Fruit fly (Drosophila melanogaster) whole organism, embryonic: ENCODE data around the gene CG13386.

Experiments used
- Antp ChIP-seq: fragments of 200-800 bp; sonication (Bioruptor generic); optimal IDR thresholded peaks from 3 replicates; lab custom pipeline; 2016; ENCODE audit warnings: missing biosample characterization, missing genetic modification characterization
- Atf6 ChIP-seq: fragments of 200-800 bp; sonication (Bioruptor generic); IDR thresholded peaks from 2 replicates; pipeline ENCODE4 v1.3.6; 2022; ENCODE audit warnings: missing biosample characterization, missing genetic modification characterization
- Bdp1 ChIP-seq: fragments of 200-800 bp; sonication (Bioruptor generic); optimal IDR thresholded peaks from 3 replicates; lab custom pipeline; 2016; ENCODE audit warnings: missing biosample characterization, missing genetic modification characterization
- Bgb ChIP-seq: fragments of 200-800 bp; sonication (Bioruptor generic); IDR thresholded peaks from 2 replicates; pipeline ENCODE4 v1.3.6; 2022; ENCODE audit warnings: missing biosample characterization, missing genetic modification characterization; ENCODE audit not compliant: partially characterized antibody
- CG1024 ChIP-seq: fragments of 200-800 bp; sonication (Bioruptor generic); IDR thresholded peaks from 2 replicates; pipeline ENCODE4 v1.3.6; 2022; ENCODE audit warnings: missing biosample characterization, missing genetic modification characterization
- CG10366 ChIP-seq: fragments of 200-800 bp; sonication (Bioruptor generic); IDR thresholded peaks from 2 replicates; pipeline ENCODE4 v1.3.6; 2022; ENCODE audit warnings: missing biosample characterization, missing genetic modification characterization
- CG10431 ChIP-seq: fragments of 200-800 bp; sonication (Bioruptor generic); optimal IDR thresholded peaks from 3 replicates; lab custom pipeline; 2018; ENCODE audit warnings: missing biosample characterization, mild to moderate bottlenecking, missing genetic modification characterization
- CG10543 ChIP-seq: fragments of 200-800 bp; sonication (Bioruptor generic); optimal IDR thresholded peaks from 3 replicates; lab custom pipeline; 2017; ENCODE audit warnings: missing biosample characterization, mild to moderate bottlenecking, missing genetic modification characterization, moderate library complexity
- CG13624 ChIP-seq: fragments of 200-800 bp; sonication (Bioruptor generic); optimal IDR thresholded peaks from 2 replicates; lab custom pipeline; 2016; ENCODE audit warnings: missing biosample characterization, missing genetic modification characterization
- CG14050 ChIP-seq: fragments of 200-800 bp; sonication (Bioruptor generic); IDR thresholded peaks from 3 replicates; pipeline ENCODE4 v1.3.6; 2022; ENCODE audit warnings: missing biosample characterization, missing genetic modification characterization
- CG14710 ChIP-seq: fragments of 200-800 bp; sonication (Bioruptor generic); optimal IDR thresholded peaks from 3 replicates; lab custom pipeline; 2019; ENCODE audit warnings: missing biosample characterization, mild to moderate bottlenecking, missing genetic modification characterization, moderate library complexity
- CG14965 ChIP-seq: fragments of 200-800 bp; sonication (Bioruptor generic); optimal IDR thresholded peaks from 2 replicates; lab custom pipeline; 2016; ENCODE audit warnings: missing biosample characterization, missing genetic modification characterization, borderline replicate concordance
- CG1832 ChIP-seq: fragments of 200-800 bp; sonication (Bioruptor generic); optimal IDR thresholded peaks from 2 replicates; lab custom pipeline; 2017; ENCODE audit warnings: missing biosample characterization, mild to moderate bottlenecking, missing genetic modification characterization, inconsistent platforms
- CG2202 ChIP-seq: fragments of 200-800 bp; sonication (Bioruptor generic); optimal IDR thresholded peaks from 2 replicates; lab custom pipeline; 2018; ENCODE audit warnings: missing biosample characterization, mild to moderate bottlenecking, missing genetic modification characterization
- CG3995 ChIP-seq: fragments of 200-800 bp; sonication (Bioruptor generic); optimal IDR thresholded peaks from 3 replicates; lab custom pipeline; 2016; ENCODE audit warnings: missing biosample characterization, missing genetic modification characterization
- CG4328 ChIP-seq: fragments of 200-800 bp; sonication (Bioruptor generic); optimal IDR thresholded peaks from 3 replicates; lab custom pipeline; 2017; ENCODE audit warnings: missing biosample characterization, missing genetic modification reagents, missing genetic modification characterization
- CG5245 ChIP-seq: fragments of 200-800 bp; sonication (Bioruptor generic); optimal IDR thresholded peaks from 3 replicates; lab custom pipeline; 2016; ENCODE audit warnings: missing biosample characterization, missing genetic modification characterization
- CG6689 ChIP-seq: fragments of 200-800 bp; sonication (Bioruptor generic); IDR thresholded peaks from 2 replicates; pipeline ENCODE4 v1.3.6; 2022; ENCODE audit warnings: missing biosample characterization, missing genetic modification characterization
- CG6791 ChIP-seq: fragments of 200-800 bp; sonication (Bioruptor generic); IDR thresholded peaks from 3 replicates; pipeline ENCODE4 v1.3.6; 2022; ENCODE audit warnings: missing biosample characterization, missing genetic modification characterization; ENCODE audit not compliant: partially characterized antibody
- CG9727 ChIP-seq: fragments of 200-800 bp; sonication (Bioruptor generic); optimal IDR thresholded peaks from 3 replicates; lab custom pipeline; 2017; ENCODE audit warnings: missing biosample characterization, mild to moderate bottlenecking, missing genetic modification characterization
- CkIIα-i1 ChIP-seq: fragments of 200-800 bp; sonication (Bioruptor generic); IDR thresholded peaks from 2 replicates; pipeline ENCODE4 v1.3.6; 2022; ENCODE audit warnings: missing biosample characterization, missing genetic modification characterization
- CrebB ChIP-seq: fragments of 200-800 bp; sonication (Bioruptor generic); optimal IDR thresholded peaks from 3 replicates; lab custom pipeline; 2018; ENCODE audit warnings: missing biosample characterization, mild to moderate bottlenecking, missing genetic modification characterization
- Dbx ChIP-seq: fragments of 200-800 bp; sonication (Bioruptor generic); IDR thresholded peaks from 3 replicates; pipeline ENCODE4 v1.3.6; 2022; ENCODE audit warnings: missing biosample characterization, missing genetic modification characterization
- Dip2 ChIP-seq: fragments of 200-800 bp; sonication (Bioruptor generic); IDR thresholded peaks from 2 replicates; pipeline ENCODE4 v1.3.6; 2022; ENCODE audit warnings: missing biosample characterization, missing genetic modification characterization
- Dp ChIP-seq: fragments of 200-800 bp; sonication (Bioruptor generic); optimal IDR thresholded peaks from 2 replicates; lab custom pipeline; 2018; ENCODE audit warnings: missing biosample characterization, mild to moderate bottlenecking, missing genetic modification characterization, moderate library complexity
- Dref ChIP-seq: fragments of 200-800 bp; sonication (Bioruptor generic); IDR thresholded peaks from 2 replicates; pipeline ENCODE4 v1.3.6; 2022; ENCODE audit warnings: missing biosample characterization, missing genetic modification characterization
- E2f1 ChIP-seq: fragments of 200-800 bp; sonication (Bioruptor generic); IDR thresholded peaks from 2 replicates; pipeline ENCODE4 v1.3.6; 2022; ENCODE audit warnings: missing biosample characterization, missing genetic modification characterization
- Gug ChIP-seq: fragments of 200-800 bp; sonication (Bioruptor generic); IDR thresholded peaks from 4 replicates; pipeline ENCODE4 v1.3.6; 2022; ENCODE audit warnings: missing biosample characterization, missing genetic modification characterization
- HmgD ChIP-seq: fragments of 200-800 bp; sonication (Bioruptor generic); optimal IDR thresholded peaks from 3 replicates; lab custom pipeline; 2016; ENCODE audit warnings: missing biosample characterization, missing genetic modification characterization
- Hr78 ChIP-seq, 2 experiments: fragments of 200-800 bp in 1 of 2; fragments of >200 bp in 1 of 2; sonication (Bioruptor generic) in 1 of 2; optimal IDR thresholded peaks; 2 replicates each; lab custom pipeline; 2017 to 2019; ENCODE audit warnings: missing biosample characterization in 2 of 2, missing genetic modification characterization in 2 of 2, mild to moderate bottlenecking in 1 of 2, moderate library complexity in 1 of 2
- Hsf ChIP-seq: fragments of 200-800 bp; sonication (Bioruptor generic); optimal IDR thresholded peaks from 3 replicates; lab custom pipeline; 2016; ENCODE audit warnings: missing biosample characterization, missing genetic modification characterization
- Mes4 ChIP-seq: fragments of 200-800 bp; sonication (Bioruptor generic); optimal IDR thresholded peaks from 2 replicates; lab custom pipeline; 2016; ENCODE audit warnings: missing biosample characterization, missing genetic modification characterization
- NC2α ChIP-seq: fragments of 200-800 bp; sonication (Bioruptor generic); optimal IDR thresholded peaks from 2 replicates; lab custom pipeline; 2016; ENCODE audit warnings: missing biosample characterization, missing genetic modification characterization
- Xbp1 ChIP-seq: fragments of 200-800 bp; sonication (Bioruptor generic); optimal IDR thresholded peaks from 3 replicates; lab custom pipeline; 2016; ENCODE audit warnings: missing biosample characterization, mild to moderate bottlenecking, missing genetic modification characterization
- bab2 ChIP-seq: fragments of 200-800 bp; sonication (Bioruptor generic); optimal IDR thresholded peaks from 2 replicates; lab custom pipeline; 2016; ENCODE audit warnings: missing biosample characterization, missing genetic modification characterization
- cwo ChIP-seq: fragments of 200-800 bp; sonication (Bioruptor generic); optimal IDR thresholded peaks from 3 replicates; lab custom pipeline; 2017; ENCODE audit warnings: missing biosample characterization, missing genetic modification characterization, mild to moderate bottlenecking, moderate library complexity, missing genetic modification reagents
- dati ChIP-seq: fragments of 200-800 bp; sonication (Bioruptor generic); IDR thresholded peaks from 2 replicates; pipeline ENCODE4 v1.3.6; 2022; ENCODE audit warnings: missing biosample characterization, missing genetic modification characterization
- eyg ChIP-seq: fragments of 200-800 bp; sonication (Bioruptor generic); optimal IDR thresholded peaks from 3 replicates; lab custom pipeline; 2016; ENCODE audit warnings: missing biosample characterization, missing genetic modification characterization
- gce ChIP-seq: fragments of 200-800 bp; sonication (Bioruptor generic); IDR thresholded peaks from 3 replicates; pipeline ENCODE4 v1.3.6; 2022; ENCODE audit warnings: missing biosample characterization, missing genetic modification characterization
- ham ChIP-seq: fragments of 200-800 bp; sonication (Bioruptor generic); IDR thresholded peaks from 2 replicates; pipeline ENCODE4 v1.3.6; 2022; ENCODE audit warnings: missing biosample characterization, missing genetic modification characterization
- hb ChIP-seq: fragments of 200-800 bp; sonication (Bioruptor generic); IDR thresholded peaks from 3 replicates; pipeline ENCODE4 v1.3.6; 2022; ENCODE audit warnings: missing biosample characterization, missing genetic modification characterization; ENCODE audit not compliant: partially characterized antibody
- luna ChIP-seq: fragments of 200-800 bp; sonication (Bioruptor generic); optimal IDR thresholded peaks from 2 replicates; lab custom pipeline; 2016; ENCODE audit warnings: missing biosample characterization, missing genetic modification characterization
- phol ChIP-seq: fragments of 200-800 bp; sonication (Bioruptor generic); optimal IDR thresholded peaks from 3 replicates; lab custom pipeline; 2018; ENCODE audit warnings: missing biosample characterization, mild to moderate bottlenecking, missing genetic modification characterization, moderate library complexity
- pum ChIP-seq: fragments of 200-800 bp; sonication (Bioruptor generic); optimal IDR thresholded peaks from 2 replicates; lab custom pipeline; 2016; ENCODE audit warnings: missing biosample characterization, missing genetic modification characterization
- salm ChIP-seq: fragments of 200-800 bp; sonication (Bioruptor generic); optimal IDR thresholded peaks from 2 replicates; lab custom pipeline; 2018; ENCODE audit warnings: missing biosample characterization, mild to moderate bottlenecking, missing genetic modification characterization
- sim ChIP-seq: fragments of 200-800 bp; sonication (Bioruptor generic); IDR thresholded peaks from 2 replicates; pipeline ENCODE4 v1.3.6; 2022; ENCODE audit warnings: missing biosample characterization, missing genetic modification characterization
- toy ChIP-seq: fragments of 200-800 bp; sonication (Bioruptor generic); IDR thresholded peaks from 2 replicates; pipeline ENCODE4 v1.3.6; 2022; ENCODE audit warnings: missing biosample characterization, missing genetic modification characterization
- vnd ChIP-seq: fragments of 200-800 bp; sonication (Bioruptor generic); IDR thresholded peaks from 3 replicates; pipeline ENCODE4 v1.3.6; 2022; ENCODE audit warnings: missing biosample characterization, missing genetic modification characterization; ENCODE audit not compliant: partially characterized antibody
- zfh1 ChIP-seq: fragments of 200-800 bp; sonication (Bioruptor generic); IDR thresholded peaks from 3 replicates; pipeline ENCODE4 v1.3.6; 2022; ENCODE audit warnings: missing biosample characterization, missing genetic modification characterization
- zfh2 ChIP-seq: fragments of 200-800 bp; sonication (Bioruptor generic); optimal IDR thresholded peaks from 2 replicates; lab custom pipeline; 2016; ENCODE audit warnings: missing biosample characterization, missing genetic modification characterization

Gene CG13386

DNA sequence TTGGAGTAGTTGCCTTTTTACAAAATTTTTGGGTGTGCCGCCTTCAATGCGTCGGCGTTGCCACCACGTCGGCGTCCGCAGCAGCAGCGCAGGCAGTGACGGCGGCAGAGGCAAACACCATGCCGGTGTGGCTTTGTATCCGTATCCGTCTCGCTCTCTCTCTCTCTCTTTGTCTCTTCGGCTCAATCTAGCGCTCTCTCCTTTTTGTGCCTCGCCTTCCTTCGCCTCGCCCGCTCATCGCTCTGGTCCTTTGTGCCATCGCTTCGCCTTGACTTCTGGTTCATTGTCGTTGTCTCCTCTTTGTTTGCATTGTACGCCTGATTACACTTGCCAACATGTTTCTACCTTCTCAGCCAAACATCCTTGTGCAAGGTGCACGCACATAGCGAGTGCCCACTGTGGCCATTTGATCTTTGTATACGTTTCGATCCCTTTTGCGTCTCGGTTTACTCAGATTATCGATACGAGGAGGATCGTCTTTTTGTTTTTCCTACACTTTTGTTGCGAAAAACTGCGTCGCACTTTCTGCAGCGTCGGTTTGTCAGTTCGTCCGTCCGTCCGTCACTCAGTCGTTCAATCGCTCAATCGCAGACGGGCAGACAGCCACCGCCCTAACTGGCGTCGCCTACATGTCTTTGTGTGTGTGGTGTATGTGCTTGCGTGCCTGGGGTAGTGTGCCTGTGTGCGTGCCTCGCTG lies 17.7 kb downstream of the CG13386 start (continued):
- no peak for TF ChIP-seq Dref (GFP tag; lab: Robert Waterston, UW)
- no peak for TF ChIP-seq Hr78 (GFP tag; optimal IDR thresholded peaks at IDR 0.05; lab: Kevin White, UChicago)
- TF ChIP-seq CG14050: no peak
- 0 out of 2 replicates have a peak, but pooled peaks have one; percentile 11 for TF ChIP-seq CG1024 (GFP tag; lab: Robert Waterston, UW)
- peak; percentile 26 for TF ChIP-seq CG10543 (GFP tag; lab: Kevin White, UChicago)
- TF ChIP-seq CG6689: no peak
- no peak for TF ChIP-seq Bgb (GFP tag; lab: Robert Waterston, UW)
- TF ChIP-seq CG14710: no peak
- no peak for TF ChIP-seq NC2α
- no peak for TF ChIP-seq dati (GFP tag; lab: Robert Waterston, UW)
- no peak for TF ChIP-seq E2f1
- peak; percentile 1 for TF ChIP-seq Hsf (GFP tag; lab: Kevin White, UChicago)
- 0 out of 2 replicates have a peak, but pooled peaks have one; percentile 5 for TF ChIP-seq sim (GFP tag; lab: Robert Waterston, UW)
- TF ChIP-seq Dbx: 0 out of 3 replicates have a peak, but pooled peaks have one; percentile 49
- TF ChIP-seq phol (tag; lab: Kevin White, UChicago): no peak
- peak; percentile 22 for TF ChIP-seq CG9727 (GFP tag; lab: Kevin White, UChicago)
- no peak for TF ChIP-seq CkIIα-i1 (GFP tag; lab: Robert Waterston, UW)
- peak; percentile 57 for TF ChIP-seq HmgD (GFP tag; lab: Kevin White, UChicago)
- no peak for TF ChIP-seq ham (GFP tag; lab: Robert Waterston, UW)
- no peak for TF ChIP-seq salm (tag; lab: Kevin White, UChicago)
- TF ChIP-seq bab2: peak; percentile 6
- no peak for TF ChIP-seq Bdp1 (GFP tag; lab: Kevin White, UChicago)
- no peak for TF ChIP-seq CG14965 (GFP tag; lab: Kevin White, UChicago)
- no peak for TF ChIP-seq cwo (GFP tag; lab: Kevin White, UChicago)
- peak; percentile 35 for TF ChIP-seq Dp
- TF ChIP-seq eyg (GFP tag; lab: Kevin White, UChicago): no peak
- no peak for TF ChIP-seq CG10366
- TF ChIP-seq Xbp1 (GFP tag; lab: Kevin White, UChicago): peak; percentile 3
- TF ChIP-seq CG3995 (GFP tag; lab: Kevin White, UChicago): no peak
- TF ChIP-seq CrebB (tag; lab: Kevin White, UChicago): peak; percentile 35
- TF ChIP-seq CG1832 (GFP tag; lab: Kevin White, UChicago): peak; percentile 82
- no peak for TF ChIP-seq CG2202
- peak; percentile 58; the same call in 1 of the 2 replicates for TF ChIP-seq Atf6 (GFP tag; lab: Robert Waterston, UW)
- TF ChIP-seq CG5245 (GFP tag; lab: Kevin White, UChicago): peak; percentile 36
- peak; percentile 9 for TF ChIP-seq Antp (GFP tag; lab: Kevin White, UChicago)
- no peak for TF ChIP-seq CG6791 (GFP tag; lab: Robert Waterston, UW)
- no peak for TF ChIP-seq Gug (GFP tag; lab: Robert Waterston, UW)
- no peak for TF ChIP-seq CG10431 (GFP tag; lab: Kevin White, UChicago)
- TF ChIP-seq hb (GFP tag; lab: Robert Waterston, UW): no peak
- no peak for TF ChIP-seq luna
- TF ChIP-seq Mes4: no peak
- no peak for TF ChIP-seq vnd (GFP tag; lab: Robert Waterston, UW)
- TF ChIP-seq zfh2 (GFP tag; lab: Kevin White, UChicago): peak; percentile 2
- TF ChIP-seq toy (GFP tag; lab: Robert Waterston, UW): no peak
- 0 out of 3 replicates have a peak, but pooled peaks have one; percentile 2 for TF ChIP-seq zfh1 (GFP tag; lab: Robert Waterston, UW)
- no peak for TF ChIP-seq CG4328 (GFP tag; lab: Kevin White, UChicago)
- TF ChIP-seq Dip2 (GFP tag; lab: Robert Waterston, UW): no peak
- peak; percentile 8 for TF ChIP-seq pum (GFP tag; lab: Kevin White, UChicago)
- TF ChIP-seq gce: 0 out of 3 replicates have a peak, but pooled peaks have one; percentile 39
- peak; percentile 79 for TF ChIP-seq CG13624 (GFP tag; lab: Kevin White, UChicago)
